Fruit fly (Drosophila melanogaster) whole organism, embryonic: Measurements from ENCODE around the gene alphaTub67C.

Experiments
- CG10274 ChIP-seq: fragments of 200-800 bp; sonication (Bioruptor generic); optimal IDR thresholded peaks from 3 replicates; lab custom pipeline; 2017; ENCODE audit warnings: missing biosample characterization, mild to moderate bottlenecking, missing genetic modification characterization
- CG10366 ChIP-seq: fragments of 200-800 bp; sonication (Bioruptor generic); IDR thresholded peaks from 2 replicates; pipeline ENCODE4 v1.3.6; 2022; ENCODE audit warnings: missing biosample characterization, missing genetic modification characterization
- CG11085 ChIP-seq: fragments of 200-800 bp; sonication (Bioruptor generic); IDR thresholded peaks from 2 replicates; pipeline ENCODE4 v1.3.6; 2022; ENCODE audit warnings: missing biosample characterization, missing genetic modification characterization
- CG11560 ChIP-seq: fragments of 200-800 bp; sonication (Bioruptor generic); IDR thresholded peaks from 3 replicates; pipeline ENCODE4 v1.3.6; 2022; ENCODE audit warnings: missing biosample characterization, missing genetic modification characterization
- CG13424 ChIP-seq: fragments of 200-800 bp; sonication (Bioruptor generic); optimal IDR thresholded peaks from 2 replicates; lab custom pipeline; 2019; ENCODE audit warnings: missing biosample characterization, mild to moderate bottlenecking, missing genetic modification characterization, moderate library complexity
- CG13775 ChIP-seq: fragments of 200-800 bp; sonication (Bioruptor generic); optimal IDR thresholded peaks from 3 replicates; lab custom pipeline; 2017; ENCODE audit warnings: missing biosample characterization, mild to moderate bottlenecking, missing genetic modification characterization
- CG1602 ChIP-seq: fragments of 200-800 bp; sonication (Bioruptor generic); optimal IDR thresholded peaks from 3 replicates; lab custom pipeline; 2016; ENCODE audit warnings: missing biosample characterization, missing genetic modification characterization
- CG17186 ChIP-seq: fragments of 200-800 bp; sonication (Bioruptor generic); optimal IDR thresholded peaks from 3 replicates; lab custom pipeline; 2017; ENCODE audit warnings: missing biosample characterization, missing genetic modification reagents, missing genetic modification characterization
- CG17385 ChIP-seq: fragments of 200-800 bp; sonication (Bioruptor generic); optimal IDR thresholded peaks from 3 replicates; lab custom pipeline; 2018; ENCODE audit warnings: missing biosample characterization, mild to moderate bottlenecking, missing genetic modification characterization
- CG17568 ChIP-seq: fragments of 200-800 bp; sonication (Bioruptor generic); optimal IDR thresholded peaks from 2 replicates; lab custom pipeline; 2018; ENCODE audit warnings: missing biosample characterization, mild to moderate bottlenecking, missing genetic modification characterization, moderate library complexity
- CG18011 ChIP-seq: fragments of 200-800 bp; sonication (Bioruptor generic); optimal IDR thresholded peaks from 2 replicates; lab custom pipeline; 2017; ENCODE audit warnings: missing biosample characterization, missing genetic modification characterization, mild to moderate bottlenecking, moderate library complexity, missing genotype
- CG2875 ChIP-seq: fragments of 200-800 bp; sonication (Bioruptor generic); optimal IDR thresholded peaks from 2 replicates; lab custom pipeline; 2017; ENCODE audit warnings: missing biosample characterization, mild to moderate bottlenecking, missing genetic modification characterization, missing genetic modification reagents
- CG31224 ChIP-seq: fragments of 200-800 bp; sonication (Bioruptor generic); IDR thresholded peaks from 2 replicates; pipeline ENCODE4 v1.3.6; 2022; ENCODE audit warnings: missing biosample characterization, missing genetic modification characterization
- CG32772 ChIP-seq: fragments of 200-800 bp; sonication (Bioruptor generic); IDR thresholded peaks from 2 replicates; pipeline ENCODE4 v1.3.6; 2022; ENCODE audit warnings: missing biosample characterization, missing genetic modification characterization
- CG3726 ChIP-seq: fragments of 200-800 bp; sonication (Bioruptor generic); IDR thresholded peaks from 3 replicates; pipeline ENCODE4, ENCODE4 v1.3.6; 2022; ENCODE audit warnings: missing biosample characterization, missing genetic modification characterization
- CG4730 ChIP-seq: fragments of 200-800 bp; sonication (Bioruptor generic); IDR thresholded peaks from 2 replicates; pipeline ENCODE4 v1.3.6; 2022; ENCODE audit warnings: missing biosample characterization, missing genetic modification characterization
- CG5180 ChIP-seq: fragments of 200-800 bp; sonication (Bioruptor generic); optimal IDR thresholded peaks from 3 replicates; lab custom pipeline; 2017; ENCODE audit warnings: missing biosample characterization, missing genetic modification characterization, mild to moderate bottlenecking, moderate library complexity, missing genetic modification reagents
- CG5953 ChIP-seq: fragments of 200-800 bp; sonication (Bioruptor generic); IDR thresholded peaks from 2 replicates; pipeline ENCODE4 v1.3.6; 2022; ENCODE audit warnings: missing biosample characterization, missing genetic modification characterization
- CG7556 ChIP-seq: fragments of 200-800 bp; sonication (Bioruptor generic); optimal IDR thresholded peaks from 2 replicates; lab custom pipeline; 2017; ENCODE audit warnings: missing biosample characterization, mild to moderate bottlenecking, missing genetic modification characterization
- CG7839 ChIP-seq: fragments of 200-800 bp; sonication (Bioruptor generic); optimal IDR thresholded peaks from 3 replicates; lab custom pipeline; 2018; ENCODE audit warnings: missing biosample characterization, mild to moderate bottlenecking, missing genetic modification characterization, moderate library complexity
- CG8359 ChIP-seq: fragments of 200-800 bp; sonication (Bioruptor generic); optimal IDR thresholded peaks from 2 replicates; lab custom pipeline; 2017; ENCODE audit warnings: missing biosample characterization, mild to moderate bottlenecking, missing genetic modification characterization, borderline replicate concordance
- CHES-1-like ChIP-seq: fragments of 200-800 bp; sonication (Bioruptor generic); optimal IDR thresholded peaks from 2 replicates; lab custom pipeline; 2016; ENCODE audit warnings: missing biosample characterization, missing genetic modification characterization
- CrebB ChIP-seq: fragments of 200-800 bp; sonication (Bioruptor generic); optimal IDR thresholded peaks from 3 replicates; lab custom pipeline; 2018; ENCODE audit warnings: missing biosample characterization, mild to moderate bottlenecking, missing genetic modification characterization
- Dip2 ChIP-seq: fragments of 200-800 bp; sonication (Bioruptor generic); IDR thresholded peaks from 2 replicates; pipeline ENCODE4 v1.3.6; 2022; ENCODE audit warnings: missing biosample characterization, missing genetic modification characterization
- Doc2 ChIP-seq: fragments of 200-800 bp; sonication (Bioruptor generic); IDR thresholded peaks from 2 replicates; pipeline ENCODE4 v1.3.6; 2022; ENCODE audit warnings: missing biosample characterization, missing genetic modification characterization
- Drgx ChIP-seq: fragments of 200-800 bp; sonication (Bioruptor generic); IDR thresholded peaks from 2 replicates; pipeline ENCODE4 v1.3.6; 2022; ENCODE audit warnings: missing biosample characterization, missing genetic modification characterization
- Fer2 ChIP-seq: fragments of 200-800 bp; sonication (Bioruptor generic); optimal IDR thresholded peaks from 2 replicates; lab custom pipeline; 2018; ENCODE audit warnings: missing biosample characterization, mild to moderate bottlenecking, missing genetic modification characterization, moderate library complexity
- H15 ChIP-seq: fragments of 200-800 bp; sonication (Bioruptor generic); IDR thresholded peaks from 3 replicates; pipeline ENCODE4 v1.3.6; 2022; ENCODE audit warnings: missing biosample characterization, missing genetic modification characterization
- Hmr ChIP-seq: fragments of 200-800 bp; sonication (Bioruptor generic); optimal IDR thresholded peaks from 3 replicates; lab custom pipeline; 2017; ENCODE audit warnings: mild to moderate bottlenecking, missing biosample characterization, missing genetic modification reagents, missing genetic modification characterization
- Hmx ChIP-seq: fragments of 200-800 bp; sonication (Bioruptor generic); optimal IDR thresholded peaks from 2 replicates; lab custom pipeline; 2016; ENCODE audit warnings: missing biosample characterization, missing genetic modification characterization
- Lim3 ChIP-seq: fragments of 200-800 bp; sonication (Bioruptor generic); IDR thresholded peaks from 2 replicates; pipeline ENCODE4 v1.3.6; 2022; ENCODE audit warnings: missing biosample characterization, missing genetic modification characterization
- Meics ChIP-seq: fragments of 200-800 bp; sonication (Bioruptor generic); optimal IDR thresholded peaks from 2 replicates; lab custom pipeline; 2017; ENCODE audit warnings: missing biosample characterization, mild to moderate bottlenecking, missing genetic modification characterization
- PHDP ChIP-seq: fragments of 200-800 bp; sonication (Bioruptor generic); optimal IDR thresholded peaks from 3 replicates; lab custom pipeline; 2018; ENCODE audit warnings: missing biosample characterization, mild to moderate bottlenecking, missing genetic modification characterization, moderate library complexity
- ap ChIP-seq: fragments of 200-800 bp; sonication (Bioruptor generic); IDR thresholded peaks from 2 replicates; pipeline ENCODE4 v1.3.6; 2022; ENCODE audit warnings: missing biosample characterization, missing genetic modification characterization
- bcd ChIP-seq: fragments of 200-800 bp; sonication (Bioruptor generic); optimal IDR thresholded peaks from 2 replicates; lab custom pipeline; 2017; ENCODE audit warnings: missing biosample characterization, mild to moderate bottlenecking, missing genetic modification characterization
- bsh ChIP-seq, 2 experiments: fragments of 200-800 bp; sonication (Bioruptor generic); optimal IDR thresholded peaks; 2 replicates each; lab custom pipeline; 2017 to 2018; ENCODE audit warnings: mild to moderate bottlenecking in 2 of 2, missing biosample characterization in 2 of 2, missing genetic modification characterization in 2 of 2, moderate library complexity in 1 of 2
- cato ChIP-seq: fragments of 200-800 bp; sonication (Bioruptor generic); optimal IDR thresholded peaks from 2 replicates; lab custom pipeline; 2016; ENCODE audit warnings: missing biosample characterization, missing genetic modification characterization, borderline replicate concordance
- chif ChIP-seq, 2 experiments: fragments of 200-800 bp; sonication (Bioruptor generic); optimal IDR thresholded peaks; 3 replicates each; lab custom pipeline; 2016; ENCODE audit warnings: missing biosample characterization in 2 of 2, missing genetic modification characterization in 2 of 2
- ems ChIP-seq: fragments of 200-800 bp; sonication (Bioruptor generic); optimal IDR thresholded peaks from 3 replicates; lab custom pipeline; 2016; ENCODE audit warnings: missing biosample characterization, missing genetic modification characterization
- grau ChIP-seq: fragments of 200-800 bp; optimal IDR thresholded peaks from 3 replicates; lab custom pipeline; 2019; ENCODE audit warnings: missing biosample characterization, mild to moderate bottlenecking, missing genetic modification characterization, moderate library complexity
- inv ChIP-seq: fragments of 200-800 bp; sonication (Bioruptor generic); IDR thresholded peaks from 2 replicates; pipeline ENCODE4 v1.3.6; 2022; ENCODE audit warnings: missing biosample characterization, missing genetic modification characterization; ENCODE audit not compliant: partially characterized antibody
- nmo ChIP-seq: fragments of 200-800 bp; sonication (Bioruptor generic); optimal IDR thresholded peaks from 2 replicates; lab custom pipeline; 2018; ENCODE audit warnings: missing biosample characterization, mild to moderate bottlenecking, missing genetic modification characterization, moderate library complexity
- oc ChIP-seq: fragments of 200-800 bp; sonication (Bioruptor generic); optimal IDR thresholded peaks from 2 replicates; lab custom pipeline; 2018; ENCODE audit warnings: missing biosample characterization, mild to moderate bottlenecking, missing genetic modification characterization, moderate library complexity
- pb ChIP-seq: fragments of 200-800 bp; sonication (Bioruptor generic); optimal IDR thresholded peaks from 3 replicates; lab custom pipeline; 2016; ENCODE audit warnings: missing biosample characterization, missing genetic modification characterization
- pnt ChIP-seq: fragments of 200-800 bp; sonication (Bioruptor generic); optimal IDR thresholded peaks from 3 replicates; lab custom pipeline; 2016; ENCODE audit warnings: missing biosample characterization, missing genetic modification characterization
- sd ChIP-seq: fragments of 200-800 bp; sonication (Bioruptor generic); optimal IDR thresholded peaks from 3 replicates; lab custom pipeline; 2018; ENCODE audit warnings: missing biosample characterization, mild to moderate bottlenecking, missing genetic modification characterization, moderate library complexity
- shn ChIP-seq: fragments of 200-800 bp; sonication (Bioruptor generic); optimal IDR thresholded peaks from 3 replicates; lab custom pipeline; 2016; ENCODE audit warnings: missing biosample characterization, missing genetic modification characterization
- sr ChIP-seq: fragments of 200-800 bp; sonication (Bioruptor generic); IDR thresholded peaks from 3 replicates; pipeline ENCODE4 v1.3.6; 2022; ENCODE audit warnings: missing biosample characterization, missing genetic modification characterization
- tna ChIP-seq: fragments of 200-800 bp; sonication (Bioruptor generic); IDR thresholded peaks from 2 replicates; pipeline ENCODE4 v1.3.6; 2022; ENCODE audit warnings: missing biosample characterization, missing genetic modification characterization; ENCODE audit not compliant: partially characterized antibody
- tup ChIP-seq: fragments of 200-800 bp; sonication (Bioruptor generic); optimal IDR thresholded peaks from 2 replicates; lab custom pipeline; 2016; ENCODE audit warnings: missing biosample characterization, mild to moderate bottlenecking, missing genetic modification characterization, moderate library complexity
- twi ChIP-seq: fragments of 200-800 bp; optimal IDR thresholded peaks from 2 replicates; lab custom pipeline; 2019; ENCODE audit warnings: missing biosample characterization, mild to moderate bottlenecking, missing genetic modification characterization, moderate library complexity

The alphaTub67C gene

dm6 chr3L:9695647-9696046, 14.6 kb downstream of the alphaTub67C start (continued):
- no peak for TF ChIP-seq chif (GFP tag; optimal IDR thresholded peaks at IDR 0.05; lab: Kevin White, UChicago)
- peak; percentile 56 for TF ChIP-seq CG13424 (tag; lab: Kevin White, UChicago)
- TF ChIP-seq grau (tag; lab: Kevin White, UChicago): peak; percentile 64
- peak in 1 of 2 experiments; percentile 21 for TF ChIP-seq bsh (GFP tag; optimal IDR thresholded peaks at IDR 0.05; lab: Kevin White, UChicago)
- TF ChIP-seq cato (GFP tag; lab: Kevin White, UChicago): no peak
- TF ChIP-seq Drgx: 0 out of 2 replicates have a peak, but pooled peaks have one; percentile 27
- TF ChIP-seq bcd (GFP tag; lab: Kevin White, UChicago): peak; percentile 44
- no peak for TF ChIP-seq CG31224 (GFP tag; lab: Robert Waterston, UW)
- no peak for TF ChIP-seq ap
- no peak for TF ChIP-seq CG2875 (GFP tag; lab: Kevin White, UChicago)
- TF ChIP-seq sd (tag; lab: Kevin White, UChicago): peak; percentile 5
- TF ChIP-seq pnt (GFP tag; lab: Kevin White, UChicago): no peak
- TF ChIP-seq H15 (GFP tag; lab: Robert Waterston, UW): no peak
- TF ChIP-seq twi (tag; lab: Kevin White, UChicago): no peak
- TF ChIP-seq nmo (GFP tag; lab: Kevin White, UChicago): peak; percentile 56
- TF ChIP-seq Lim3 (GFP tag; lab: Robert Waterston, UW): no peak
- no peak for TF ChIP-seq CG18011 (GFP tag; lab: Kevin White, UChicago)
- TF ChIP-seq CG13775: peak; percentile 12
- peak; percentile 15; the same call in 1 of the 2 replicates for TF ChIP-seq CG10366
- no peak for TF ChIP-seq CG8359
- no peak for TF ChIP-seq CG17186
- peak; percentile 17 for TF ChIP-seq CG1602
- no peak for TF ChIP-seq sr (GFP tag; lab: Robert Waterston, UW)
- TF ChIP-seq Fer2 (tag; lab: Kevin White, UChicago): peak; percentile 3
- no peak for TF ChIP-seq CG11560 (tag; lab: Robert Waterston, UW)
- TF ChIP-seq Meics (GFP tag; lab: Kevin White, UChicago): peak; percentile 41
- peak; percentile 59 for TF ChIP-seq CG7839
- peak; percentile 45 for TF ChIP-seq PHDP
- no peak for TF ChIP-seq pb (GFP tag; lab: Kevin White, UChicago)
- TF ChIP-seq CG4730 (GFP tag; lab: Robert Waterston, UW): no peak
- no peak for TF ChIP-seq Doc2 (GFP tag; lab: Robert Waterston, UW)
- no peak for TF ChIP-seq oc (tag; lab: Kevin White, UChicago)
- no peak for TF ChIP-seq CHES-1-like (GFP tag; lab: Kevin White, UChicago)
- no peak for TF ChIP-seq tna (GFP tag; lab: Robert Waterston, UW)
- peak; percentile 66 for TF ChIP-seq CG7556 (GFP tag; lab: Kevin White, UChicago)
- TF ChIP-seq ems (GFP tag; lab: Kevin White, UChicago): no peak
- no peak for TF ChIP-seq CG17568
- TF ChIP-seq Dip2 (GFP tag; lab: Robert Waterston, UW): no peak
- TF ChIP-seq CG32772: no peak
- TF ChIP-seq shn (GFP tag; lab: Kevin White, UChicago): no peak
- TF ChIP-seq CG5180 (GFP tag; lab: Kevin White, UChicago): no peak
- TF ChIP-seq tup: no peak
- TF ChIP-seq CG3726 (GFP tag; lab: Robert Waterston, UW): no peak
- TF ChIP-seq Hmr (GFP tag; lab: Kevin White, UChicago): peak; percentile 46
- no peak for TF ChIP-seq CrebB (tag; lab: Kevin White, UChicago)
- no peak for TF ChIP-seq inv (GFP tag; lab: Robert Waterston, UW)
- peak; percentile 28 for TF ChIP-seq CG17385 (GFP tag; lab: Kevin White, UChicago)
- no peak for TF ChIP-seq CG10274 (GFP tag; lab: Kevin White, UChicago)
- no peak for TF ChIP-seq Hmx (GFP tag; lab: Kevin White, UChicago)
- no peak for TF ChIP-seq CG11085 (GFP tag; lab: Robert Waterston, UW)
- no peak for TF ChIP-seq CG5953 (GFP tag; lab: Robert Waterston, UW)
